Worm (Caenorhabditis elegans) whole organism, L3 larva: Measurements from ENCODE around the gene C15H7.4.
"Not testable (repeated sequence)": the region's sequence is repeated elsewhere in the genome, so short reads cannot be mapped to it uniquely, and the experiment has no call there.

ENCODE experiments used
- R02D3.7 ChIP-seq: fragments of 150-350 bp; optimal IDR thresholded peaks from 2 replicates; lab custom pipeline; 2014; ENCODE audit warnings: missing biosample characterization, missing genetic modification characterization
- ZK546.5 ChIP-seq: sonication (generic microtip); optimal IDR thresholded peaks from 2 replicates; lab custom pipeline; 2017; ENCODE audit warnings: missing biosample characterization, missing genetic modification characterization
- aly-2 ChIP-seq: fragments of 150-350 bp; optimal IDR thresholded peaks from 2 replicates; lab custom pipeline; 2014; ENCODE audit warnings: missing biosample characterization, missing genetic modification characterization
- ceh-16 ChIP-seq: sonication (generic microtip); optimal IDR thresholded peaks from 2 replicates; lab custom pipeline; 2017; ENCODE audit warnings: missing biosample characterization, missing genetic modification characterization
- ceh-28 ChIP-seq: fragments of 150-350 bp; optimal IDR thresholded peaks from 2 replicates; lab custom pipeline; 2014; ENCODE audit warnings: missing biosample characterization, missing genetic modification reagents, missing genetic modification characterization
- ceh-82 ChIP-seq: fragments of 150-350 bp; optimal IDR thresholded peaks from 2 replicates; lab custom pipeline; 2014; ENCODE audit warnings: missing biosample characterization, missing genetic modification characterization
- egl-27 ChIP-seq: sonication (generic microtip); optimal IDR thresholded peaks from 4 replicates; lab custom pipeline; 2017; ENCODE audit warnings: missing biosample characterization, missing genetic modification reagents, missing genetic modification characterization
- elt-1 ChIP-seq: fragments of 150-350 bp; optimal IDR thresholded peaks from 2 replicates; lab custom pipeline; 2014; ENCODE audit warnings: missing biosample characterization, missing genetic modification characterization
- elt-2 ChIP-seq: sonication (generic microtip); optimal IDR thresholded peaks from 2 replicates; lab custom pipeline; 2016; ENCODE audit warnings: missing genetic modification reagents, mild to moderate bottlenecking, missing genetic modification characterization, missing compliant biosample characterization
- elt-3 ChIP-seq, 3 experiments: fragments of 150-350 bp in 1 of 3; sonication (generic microtip) in 2 of 3; optimal IDR thresholded peaks; 2 replicates in 2 of 3; 4 replicates in 1 of 3; lab custom pipeline; 2014 to 2017; ENCODE audit warnings: missing biosample characterization in 3 of 3, missing genetic modification characterization in 3 of 3
- eor-1 ChIP-seq, 2 experiments: fragments of 150-350 bp; optimal IDR thresholded peaks; 2 replicates each; lab custom pipeline; 2014 to 2018; ENCODE audit warnings: missing biosample characterization in 2 of 2, missing genetic modification characterization in 2 of 2
- fos-1 ChIP-seq: fragments of 150-350 bp; optimal IDR thresholded peaks from 2 replicates; lab custom pipeline; 2014; ENCODE audit warnings: missing biosample characterization, missing genetic modification characterization
- hmg-11 ChIP-seq: sonication (generic microtip); optimal IDR thresholded peaks from 2 replicates; lab custom pipeline; 2016; ENCODE audit warnings: missing genetic modification characterization, missing compliant biosample characterization
- lsy-12 ChIP-seq: sonication (generic microtip); optimal IDR thresholded peaks from 2 replicates; lab custom pipeline; 2016; ENCODE audit warnings: mild to moderate bottlenecking, missing genetic modification characterization, missing compliant biosample characterization
- mdl-1 ChIP-seq: fragments of 150-350 bp; optimal IDR thresholded peaks from 2 replicates; lab custom pipeline; 2014; ENCODE audit warnings: missing biosample characterization, missing genetic modification characterization
- mml-1 ChIP-seq: fragments of 150-350 bp; sonication (generic microtip); optimal IDR thresholded peaks from 3 replicates; lab custom pipeline; 2014; ENCODE audit warnings: missing biosample characterization, missing genetic modification characterization
- nfya-1 ChIP-seq: sonication (generic microtip); optimal IDR thresholded peaks from 2 replicates; lab custom pipeline; 2017; ENCODE audit warnings: missing genetic modification characterization, mild to moderate bottlenecking, missing compliant biosample characterization, antibody characterized with exemption, moderate library complexity; ENCODE audit not compliant: insufficient read depth
- nhr-11 ChIP-seq: fragments of 150-350 bp; optimal IDR thresholded peaks from 2 replicates; lab custom pipeline; 2014; ENCODE audit warnings: missing biosample characterization, missing genetic modification characterization
- nhr-23 ChIP-seq: fragments of 150-350 bp; optimal IDR thresholded peaks from 2 replicates; lab custom pipeline; 2014; ENCODE audit warnings: missing biosample characterization, missing genetic modification reagents, missing genetic modification characterization
- nhr-237 ChIP-seq: fragments of 150-350 bp; optimal IDR thresholded peaks from 2 replicates; lab custom pipeline; 2014; ENCODE audit warnings: missing biosample characterization, missing genetic modification characterization
- nhr-25 ChIP-seq: sonication (generic microtip); optimal IDR thresholded peaks from 2 replicates; lab custom pipeline; 2017; ENCODE audit warnings: missing biosample characterization, missing genetic modification characterization
- nhr-28 ChIP-seq: fragments of 150-350 bp; optimal IDR thresholded peaks from 2 replicates; lab custom pipeline; 2014; ENCODE audit warnings: missing biosample characterization, missing genetic modification characterization
- nhr-43 ChIP-seq: sonication (generic microtip); optimal IDR thresholded peaks from 2 replicates; lab custom pipeline; 2016; ENCODE audit warnings: mild to moderate bottlenecking, missing genetic modification characterization, missing compliant biosample characterization; ENCODE audit not compliant: poor library complexity, severe bottlenecking
- nhr-67 ChIP-seq: fragments of 150-350 bp; optimal IDR thresholded peaks from 2 replicates; lab custom pipeline; 2014; ENCODE audit warnings: missing biosample characterization, missing genetic modification characterization
- nhr-76 ChIP-seq: fragments of 150-350 bp; sonication (generic microtip); optimal IDR thresholded peaks from 5 replicates; lab custom pipeline; 2014; ENCODE audit warnings: missing biosample characterization, missing genetic modification characterization
- nhr-77 ChIP-seq: fragments of 150-350 bp; optimal IDR thresholded peaks from 2 replicates; lab custom pipeline; 2014; ENCODE audit warnings: missing biosample characterization, missing genetic modification characterization
- pha-4 ChIP-seq: fragments of 150-350 bp; optimal IDR thresholded peaks from 2 replicates; lab custom pipeline; 2014; ENCODE audit warnings: missing biosample characterization, missing genetic modification reagents, missing genetic modification characterization
- pqm-1 ChIP-seq: fragments of 150-350 bp; optimal IDR thresholded peaks from 2 replicates; lab custom pipeline; 2017; ENCODE audit warnings: missing biosample characterization, missing genetic modification characterization, inconsistent platforms
- sea-2 ChIP-seq: fragments of 150-350 bp; sonication (generic microtip); optimal IDR thresholded peaks from 4 replicates; lab custom pipeline; 2014; ENCODE audit warnings: missing biosample characterization, missing genetic modification reagents, missing genetic modification characterization
- skn-1 ChIP-seq: fragments of 150-350 bp; optimal IDR thresholded peaks from 2 replicates; lab custom pipeline; 2014; ENCODE audit warnings: missing biosample characterization, missing genetic modification characterization
- tbx-2 ChIP-seq: sonication (generic microtip); optimal IDR thresholded peaks from 2 replicates; lab custom pipeline; 2016; ENCODE audit warnings: mild to moderate bottlenecking, missing genetic modification characterization, missing compliant biosample characterization
- unc-39 ChIP-seq: sonication (generic microtip); optimal IDR thresholded peaks from 4 replicates; lab custom pipeline; 2017; ENCODE audit warnings: missing biosample characterization, missing genetic modification characterization
- ztf-11 ChIP-seq: fragments of 150-350 bp; optimal IDR thresholded peaks from 2 replicates; lab custom pipeline; 2014; ENCODE audit warnings: missing biosample characterization, missing genetic modification characterization
- ztf-4 ChIP-seq: fragments of 150-350 bp; optimal IDR thresholded peaks from 2 replicates; lab custom pipeline; 2014; ENCODE audit warnings: missing biosample characterization, missing genetic modification characterization

Gene C15H7.4

DNA sequence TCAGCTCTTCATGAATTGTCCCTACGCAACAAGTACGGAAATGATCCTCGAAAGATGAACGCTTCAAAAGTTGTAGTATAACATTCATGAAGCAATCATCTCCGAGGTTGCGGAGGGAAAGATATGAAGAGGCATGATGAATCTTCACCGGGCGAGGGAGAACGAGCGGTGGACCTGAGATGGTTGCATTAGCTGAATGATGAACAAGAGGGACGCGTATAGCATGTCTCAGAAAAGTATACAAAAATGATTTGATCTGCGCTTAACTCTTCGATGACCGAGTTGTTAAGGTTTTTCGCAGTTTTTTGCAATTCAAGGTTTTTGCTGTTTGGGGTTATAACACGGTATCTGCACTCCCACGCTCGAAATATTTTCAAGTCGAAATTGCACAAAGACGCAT, 30.3 kb upstream of the C15H7.4 start, which contains the start of gene C07A9.10:
Gene C07A9.10 (minus strand): TSS at position 101 of the 400 bp plus-strand sequence.
- no peak for TF ChIP-seq eor-1 (tag; optimal IDR thresholded peaks at IDR 0.05; lab: Kevin White, UChicago)
- no peak for TF ChIP-seq pqm-1 (tag; lab: Kevin White, UChicago)
- no peak for TF ChIP-seq skn-1 (tag; lab: Kevin White, UChicago)
- TF ChIP-seq ZK546.5 (tag; lab: Kevin White, UChicago): no peak
- no peak for TF ChIP-seq nhr-28 (tag; lab: Kevin White, UChicago)
- no peak for TF ChIP-seq pha-4 (tag; lab: Kevin White, UChicago)
- no peak for TF ChIP-seq aly-2
- no peak for TF ChIP-seq nhr-237
- TF ChIP-seq ceh-16: no peak
- TF ChIP-seq R02D3.7 (tag; lab: Kevin White, UChicago): no peak
- no peak for TF ChIP-seq nhr-67 (tag; lab: Kevin White, UChicago)
- TF ChIP-seq mdl-1 (tag; lab: Kevin White, UChicago): no peak
- no peak for TF ChIP-seq hmg-11
- no peak for TF ChIP-seq ceh-28 (tag; lab: Kevin White, UChicago)
- no peak for TF ChIP-seq sea-2 (GFP tag; lab: Kevin White, UChicago)
- no peak for TF ChIP-seq nfya-1
- no peak for TF ChIP-seq nhr-23 (tag; lab: Kevin White, UChicago)
- no peak for TF ChIP-seq ceh-82 (tag; lab: Kevin White, UChicago)
- no peak for TF ChIP-seq egl-27 (tag; lab: Kevin White, UChicago)
- TF ChIP-seq, all 47 proteins: peak for 0

DNA sequence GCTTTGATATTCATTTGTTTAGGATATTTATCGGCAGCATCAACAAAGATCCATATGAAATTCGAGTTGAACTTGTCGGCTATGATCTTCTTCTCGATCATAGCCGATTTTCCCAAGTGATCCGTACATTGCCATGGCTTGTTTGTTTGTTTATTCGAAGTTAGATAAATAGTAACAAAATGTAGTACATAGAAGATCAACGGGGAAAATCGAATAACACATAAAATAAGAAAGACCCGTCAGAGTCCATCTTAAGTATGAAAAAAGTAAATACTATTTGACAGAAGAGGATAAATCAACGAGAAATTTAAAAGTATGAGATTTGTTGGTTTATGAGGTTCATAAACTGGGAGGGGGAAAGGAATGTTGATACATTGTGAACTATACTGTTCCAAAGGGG, 27.0 kb upstream of the C15H7.4 start, which contains the start of gene C07A9.5:
Gene C07A9.5 (minus strand): TSS at position 101 of the 400 bp plus-strand sequence.
- TF ChIP-seq R02D3.7 (tag; lab: Kevin White, UChicago); sea-2 (GFP tag; lab: Kevin White, UChicago); ztf-11 (tag; lab: Kevin White, UChicago): not testable (repeated sequence)

DNA sequence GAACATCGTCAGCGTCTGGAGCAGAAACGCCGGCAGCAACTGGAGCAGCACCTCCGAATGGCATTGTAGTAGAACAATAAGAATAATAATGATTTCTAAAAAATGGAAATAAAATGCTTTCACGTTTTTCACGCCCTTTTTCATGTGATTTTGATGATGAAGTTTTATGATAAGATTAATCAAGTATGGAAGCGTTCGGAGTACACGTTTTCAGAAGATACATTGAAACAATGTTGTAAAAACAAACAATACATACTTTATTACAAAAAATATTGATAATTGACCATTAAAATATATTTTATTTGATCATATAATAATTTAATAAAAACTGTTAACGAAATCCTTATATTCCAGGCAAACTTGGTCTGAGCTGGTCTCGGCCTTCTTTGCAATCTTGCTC, 25.5 kb upstream of the C15H7.4 start, which contains the start of gene C07A9.13:
Gene C07A9.13 (minus strand): TSS at position 101 of the 400 bp plus-strand sequence.
- TF ChIP-seq nhr-77, mml-1, tbx-2 (tag; lab: Kevin White, UChicago): not testable (repeated sequence)

DNA sequence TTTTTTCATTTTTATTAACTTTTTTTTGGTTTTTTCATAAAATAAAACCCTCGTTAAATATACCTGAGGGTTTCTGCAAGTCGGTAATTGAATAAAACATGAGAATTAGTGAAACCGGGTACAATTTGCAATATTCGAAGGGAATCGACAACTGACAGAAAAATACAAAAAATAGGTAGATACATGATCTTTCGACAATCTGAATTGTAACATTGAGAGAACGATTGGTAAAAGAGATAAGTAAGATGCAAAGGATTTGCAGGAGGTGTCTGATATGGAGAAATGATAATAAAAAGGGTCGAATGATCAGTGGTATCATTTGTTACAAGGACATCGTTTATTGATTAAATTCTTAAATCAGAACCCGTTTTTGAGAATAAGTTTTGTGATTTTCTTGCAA, 23.1 kb upstream of the C15H7.4 start, which contains the start of gene ugt-60:
Gene ugt-60 (minus strand): TSS at position 233 of the 400 bp plus-strand sequence.
- TF ChIP-seq skn-1 (tag; lab: Kevin White, UChicago) (no peak), sea-2 (GFP tag; lab: Kevin White, UChicago) (no peak), ceh-28 (tag; lab: Kevin White, UChicago) (no peak), nhr-43 (tag; lab: Kevin White, UChicago) (no peak), R02D3.7 (tag; lab: Kevin White, UChicago) (no peak), lsy-12 (no peak), ztf-4 (tag; lab: Kevin White, UChicago) (no peak), elt-3 (tag; optimal IDR thresholded peaks at IDR 0.05; lab: Kevin White, UChicago) (peak in 1 of 3 experiments; percentile 10)
- TF ChIP-seq, all 47 proteins: peak for 1

DNA sequence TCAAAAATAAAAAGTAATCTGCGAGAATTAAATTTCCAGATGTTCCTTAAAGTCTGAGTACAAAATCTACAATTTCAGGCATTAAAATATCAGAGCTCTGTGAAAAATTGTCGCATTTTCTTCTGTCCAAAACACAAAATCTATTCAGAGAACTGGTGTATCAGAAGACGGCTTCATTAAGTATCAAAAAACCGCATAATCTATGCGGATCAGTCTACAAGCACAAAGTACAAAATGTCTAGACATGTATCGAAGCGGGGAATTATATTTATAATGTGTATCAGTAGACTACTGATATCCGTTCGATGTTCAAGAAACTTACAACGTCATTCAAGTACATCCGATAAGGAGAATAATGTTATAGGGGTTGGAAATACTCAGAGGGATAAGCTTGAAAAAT, 13.8 kb upstream of the C15H7.4 start:
- TF ChIP-seq pha-4 (tag; lab: Kevin White, UChicago) (no peak), nhr-76 (tag; lab: Kevin White, UChicago) (no peak), nhr-77 (tag; lab: Kevin White, UChicago) (no peak), nhr-25 (no peak), nhr-11 (tag; lab: Kevin White, UChicago) (no peak), elt-1 (tag; lab: Kevin White, UChicago) (no peak), nhr-23 (tag; lab: Kevin White, UChicago) (no peak), fos-1 (no peak), elt-2 (no peak), mdl-1 (tag; lab: Kevin White, UChicago) (no peak), unc-39 (tag; lab: Kevin White, UChicago) (no peak)
